Worm (Caenorhabditis elegans) whole organism, young adult: ENCODE results near the gene Y41D4A.7.

ENCODE experiments used
- B0019.2 ChIP-seq: fragments of 200-800 bp; sonication (Bioruptor generic); conservative IDR thresholded peaks from 2 replicates; pipeline ENCODE4 v1.3.6; 2022; ENCODE audit warnings: missing genetic modification reagents, missing genetic modification characterization, missing compliant biosample characterization
- B0336.3 ChIP-seq: fragments of 200-800 bp; sonication (Bioruptor generic); IDR thresholded peaks from 2 replicates; pipeline ENCODE4 v1.3.6; 2022; ENCODE audit warnings: missing genetic modification characterization, missing compliant biosample characterization
- C06A6.2 ChIP-seq: fragments of 200-800 bp; sonication (Bioruptor generic); conservative IDR thresholded peaks from 2 replicates; pipeline ENCODE4 v1.3.6; 2022; ENCODE audit warnings: missing genetic modification characterization, missing compliant biosample characterization
- F49E8.2 ChIP-seq: sonication (generic microtip); optimal IDR thresholded peaks from 3 replicates; lab custom pipeline; 2017; ENCODE audit warnings: missing genetic modification characterization, mild to moderate bottlenecking, missing compliant biosample characterization, antibody characterized with exemption, moderate library complexity; ENCODE audit not compliant: insufficient read depth
- F52B5.7 ChIP-seq: sonication (generic microtip); optimal IDR thresholded peaks from 2 replicates; lab custom pipeline; 2016; ENCODE audit warnings: mild to moderate bottlenecking, missing genetic modification characterization, missing compliant biosample characterization
- F57C9.4 ChIP-seq: sonication (generic microtip); optimal IDR thresholded peaks from 2 replicates; lab custom pipeline; 2017; ENCODE audit warnings: mild to moderate bottlenecking, missing genetic modification characterization, missing compliant biosample characterization
- K12H6.12 ChIP-seq: fragments of 200-800 bp; sonication (Bioruptor generic); optimal IDR thresholded peaks from 2 replicates; lab custom pipeline; 2018; ENCODE audit warnings: mild to moderate bottlenecking, missing genetic modification characterization, missing compliant biosample characterization
- T07F8.4 ChIP-seq: sonication (generic microtip); optimal IDR thresholded peaks from 2 replicates; lab custom pipeline; 2016; ENCODE audit warnings: mild to moderate bottlenecking, missing genetic modification characterization, moderate library complexity, missing compliant biosample characterization
- Y79H2A.3 ChIP-seq: fragments of 200-800 bp; sonication (Bioruptor generic); conservative IDR thresholded peaks from 2 replicates; pipeline ENCODE4 v1.3.6; 2022; ENCODE audit warnings: missing genetic modification reagents, missing genetic modification characterization, missing compliant biosample characterization
- Y95B8A.8 ChIP-seq: fragments of 200-800 bp; sonication (Bioruptor generic); IDR thresholded peaks from 2 replicates; pipeline ENCODE4 v1.3.6; 2022; ENCODE audit warnings: missing genetic modification reagents, missing genetic modification characterization, missing compliant biosample characterization
- aptf-2 ChIP-seq: fragments of 200-800 bp; sonication (Bioruptor generic); conservative IDR thresholded peaks from 2 replicates; pipeline ENCODE4 v1.3.6; 2022; ENCODE audit warnings: missing genetic modification reagents, missing genetic modification characterization, missing compliant biosample characterization
- athp-1 ChIP-seq: sonication (generic microtip); optimal IDR thresholded peaks from 2 replicates; lab custom pipeline; 2017; ENCODE audit warnings: mild to moderate bottlenecking, missing genetic modification characterization, missing compliant biosample characterization
- bed-1 ChIP-seq: fragments of 200-800 bp; sonication (Bioruptor generic); IDR thresholded peaks from 2 replicates; pipeline ENCODE4 v1.3.6; 2022; ENCODE audit warnings: missing genetic modification reagents, missing genetic modification characterization, missing compliant biosample characterization
- bed-2 ChIP-seq: fragments of 200-800 bp; sonication (Bioruptor generic); IDR thresholded peaks from 2 replicates; pipeline ENCODE4 v1.3.6; 2022; ENCODE audit warnings: missing genetic modification reagents, missing genetic modification characterization, missing compliant biosample characterization
- cebp-1 ChIP-seq, 2 experiments: fragments of 200-800 bp in 1 of 2; sonication (Bioruptor generic) in 1 of 2; sonication (generic microtip) in 1 of 2; IDR thresholded peaks in 1 of 2; optimal IDR thresholded peaks in 1 of 2; 2 replicates each; pipeline versions ENCODE4 v1.3.6 to Lab custom; 2017 to 2022; ENCODE audit warnings: missing compliant biosample characterization in 2 of 2, missing genetic modification characterization in 2 of 2, mild to moderate bottlenecking in 1 of 2, missing genetic modification reagents in 1 of 2, moderate library complexity in 1 of 2
- cebp-2 ChIP-seq: fragments of 200-800 bp; sonication (Bioruptor generic); IDR thresholded peaks from 2 replicates; pipeline ENCODE4 v1.3.6; 2022; ENCODE audit warnings: missing genetic modification characterization, missing compliant biosample characterization
- ceh-27 ChIP-seq: fragments of 200-800 bp; sonication (Bioruptor generic); optimal IDR thresholded peaks from 2 replicates; lab custom pipeline; 2018; ENCODE audit warnings: mild to moderate bottlenecking, missing genetic modification characterization, moderate library complexity, missing compliant biosample characterization
- ceh-79 ChIP-seq: sonication (generic microtip); optimal IDR thresholded peaks from 2 replicates; lab custom pipeline; 2017; ENCODE audit warnings: mild to moderate bottlenecking, missing genetic modification characterization, missing compliant biosample characterization
- dox-1 ChIP-seq: fragments of 200-800 bp; sonication (Bioruptor generic); IDR thresholded peaks from 2 replicates; pipeline ENCODE4 v1.3.6; 2022; ENCODE audit warnings: missing genetic modification reagents, missing genetic modification characterization, missing compliant biosample characterization
- dpff-1 ChIP-seq: sonication (generic microtip); optimal IDR thresholded peaks from 2 replicates; lab custom pipeline; 2017; ENCODE audit warnings: mild to moderate bottlenecking, missing genetic modification characterization, missing compliant biosample characterization
- dpl-1 ChIP-seq: fragments of 150-350 bp; optimal IDR thresholded peaks from 2 replicates; lab custom pipeline; 2014; ENCODE audit warnings: missing biosample characterization, missing genetic modification reagents, missing genetic modification characterization
- egrh-3 ChIP-seq: fragments of 200-800 bp; sonication (Bioruptor generic); IDR thresholded peaks from 2 replicates; pipeline ENCODE4 v1.3.6; 2022; ENCODE audit warnings: missing genetic modification reagents, missing genetic modification characterization, missing compliant biosample characterization
- ets-4 ChIP-seq: fragments of 200-800 bp; sonication (Bioruptor generic); optimal IDR thresholded peaks from 2 replicates; lab custom pipeline; 2018; ENCODE audit warnings: mild to moderate bottlenecking, missing genetic modification characterization, missing compliant biosample characterization
- fkh-3 ChIP-seq: sonication (generic microtip); optimal IDR thresholded peaks from 2 replicates; lab custom pipeline; 2016; ENCODE audit warnings: mild to moderate bottlenecking, missing genetic modification characterization, missing compliant biosample characterization
- him-1 ChIP-seq: sonication (generic microtip); optimal IDR thresholded peaks from 2 replicates; lab custom pipeline; 2016; ENCODE audit warnings: missing genotype, missing genetic modification reagents, missing genetic modification characterization, missing compliant biosample characterization
- hlh-12 ChIP-seq: sonication (generic microtip); optimal IDR thresholded peaks from 2 replicates; lab custom pipeline; 2016; ENCODE audit warnings: missing genetic modification characterization, missing compliant biosample characterization
- hlh-26 ChIP-seq: fragments of 200-800 bp; sonication (Bioruptor generic); conservative IDR thresholded peaks from 2 replicates; pipeline ENCODE4 v1.3.6; 2022; ENCODE audit warnings: missing genetic modification reagents, missing genetic modification characterization, missing compliant biosample characterization
- hmg-20 ChIP-seq: fragments of 200-800 bp; sonication (Bioruptor generic); IDR thresholded peaks from 2 replicates; pipeline ENCODE4 v1.3.6; 2022; ENCODE audit warnings: missing genetic modification reagents, missing genetic modification characterization, missing compliant biosample characterization
- lsl-1 ChIP-seq: fragments of 200-800 bp; sonication (Bioruptor generic); optimal IDR thresholded peaks from 2 replicates; lab custom pipeline; 2018; ENCODE audit warnings: mild to moderate bottlenecking, missing genetic modification characterization, moderate library complexity, missing compliant biosample characterization
- madf-6 ChIP-seq: fragments of 200-800 bp; sonication (Bioruptor generic); IDR thresholded peaks from 2 replicates; pipeline ENCODE4 v1.3.6; 2022; ENCODE audit warnings: missing genetic modification reagents, missing genetic modification characterization, missing compliant biosample characterization
- madf-8 ChIP-seq: fragments of 200-800 bp; sonication (Bioruptor generic); conservative IDR thresholded peaks from 2 replicates; pipeline ENCODE4 v1.3.6; 2022; ENCODE audit warnings: missing genetic modification reagents, missing genetic modification characterization, missing compliant biosample characterization
- mcd-1 ChIP-seq: fragments of 200-800 bp; sonication (Bioruptor generic); IDR thresholded peaks from 2 replicates; pipeline ENCODE4 v1.3.6; 2022; ENCODE audit warnings: missing genetic modification reagents, missing genetic modification characterization, missing compliant biosample characterization
- rec-8 ChIP-seq, 2 experiments: sonication (generic microtip); optimal IDR thresholded peaks; 2 replicates each; lab custom pipeline; 2016; ENCODE audit warnings: mild to moderate bottlenecking in 2 of 2, missing genetic modification characterization in 2 of 2, missing genetic modification reagents in 2 of 2, missing genotype in 2 of 2, missing biosample characterization in 1 of 2, missing compliant biosample characterization in 1 of 2, moderate library complexity in 1 of 2
- repo-1 ChIP-seq: sonication (generic microtip); optimal IDR thresholded peaks from 2 replicates; lab custom pipeline; 2017; ENCODE audit warnings: mild to moderate bottlenecking, missing genetic modification characterization, missing compliant biosample characterization
- sea-2 ChIP-seq: fragments of 200-800 bp; sonication (Bioruptor generic); IDR thresholded peaks from 2 replicates; pipeline ENCODE4 v1.3.6; 2022; ENCODE audit warnings: missing genetic modification characterization, missing compliant biosample characterization
- snpc-1.3 ChIP-seq: sonication (generic microtip); optimal IDR thresholded peaks from 2 replicates; lab custom pipeline; 2017; ENCODE audit warnings: missing genetic modification characterization, mild to moderate bottlenecking, missing compliant biosample characterization, antibody characterized with exemption, moderate library complexity, missing genotype, missing genetic modification reagents; ENCODE audit not compliant: insufficient read depth
- somi-1 ChIP-seq: fragments of 200-800 bp; sonication (Bioruptor generic); optimal IDR thresholded peaks from 2 replicates; lab custom pipeline; 2018; ENCODE audit warnings: mild to moderate bottlenecking, missing genetic modification characterization, missing compliant biosample characterization
- unc-62 ChIP-seq: fragments of 150-350 bp; optimal IDR thresholded peaks from 2 replicates; lab custom pipeline; 2014; ENCODE audit warnings: missing biosample characterization, missing genetic modification reagents, missing genetic modification characterization
- zfh-2 ChIP-seq: fragments of 200-800 bp; sonication (Bioruptor generic); conservative IDR thresholded peaks from 2 replicates; pipeline ENCODE4 v1.3.6; 2022; ENCODE audit warnings: missing genetic modification reagents, missing genetic modification characterization, missing compliant biosample characterization
- ztf-18 ChIP-seq: sonication (generic microtip); optimal IDR thresholded peaks from 2 replicates; lab custom pipeline; 2016; ENCODE audit warnings: missing genotype, mild to moderate bottlenecking, missing genetic modification characterization, missing compliant biosample characterization
- ztf-25 ChIP-seq: fragments of 200-800 bp; sonication (Bioruptor generic); IDR thresholded peaks from 2 replicates; pipeline ENCODE4 v1.3.6; 2022; ENCODE audit warnings: missing genetic modification reagents, missing genetic modification characterization, missing compliant biosample characterization
- ztf-26 ChIP-seq: sonication (generic microtip); optimal IDR thresholded peaks from 2 replicates; lab custom pipeline; 2017; ENCODE audit warnings: missing genetic modification characterization, missing compliant biosample characterization
- ztf-6 ChIP-seq: fragments of 200-800 bp; sonication (Bioruptor generic); IDR thresholded peaks from 2 replicates; pipeline ENCODE4 v1.3.6; 2022; ENCODE audit warnings: missing genetic modification reagents, missing genetic modification characterization, missing compliant biosample characterization

The Y41D4A.7 gene

ce11 chrIV:1758595-1758994 lies 2.8 kb downstream of the Y41D4A.7 start:
- TF ChIP-seq ets-4 (GFP tag; lab: Kevin White, UChicago) (no peak), ceh-79 (tag; lab: Kevin White, UChicago) (no peak), ztf-6 (GFP tag; lab: Robert Waterston, UW) (no peak), mcd-1 (GFP tag; lab: Robert Waterston, UW) (no peak), hmg-20 (GFP tag; lab: Robert Waterston, UW) (no peak), dox-1 (GFP tag; lab: Robert Waterston, UW) (no peak), bed-1 (GFP tag; lab: Robert Waterston, UW) (no peak), Y95B8A.8 (GFP tag; lab: Robert Waterston, UW) (no peak)

DNA sequence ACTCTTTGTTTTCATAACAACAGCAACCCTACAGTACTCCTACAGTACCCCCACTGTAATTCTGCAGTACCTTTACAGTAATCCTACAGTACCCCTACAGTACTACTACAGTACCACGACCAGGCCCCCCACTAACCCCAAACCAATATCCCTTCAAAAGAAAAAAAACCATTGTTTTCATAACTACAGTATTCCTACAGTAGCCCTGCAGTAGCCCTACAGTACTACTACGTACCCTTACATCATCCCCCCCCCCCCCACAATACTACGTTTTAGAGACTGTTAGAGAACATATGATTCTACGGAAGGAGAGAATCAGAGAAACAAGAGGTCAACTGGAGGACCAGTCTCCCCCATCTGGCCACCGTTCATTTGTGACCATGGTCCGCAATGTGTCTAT lies 7.9 kb downstream of the Y41D4A.7 start, which contains the start of gene Y41D4A.3:
Gene Y41D4A.3, plus strand, starts transcription at position 301 of the 400 bp plus-strand sequence.
- TF ChIP-seq K12H6.12 (tag; lab: Kevin White, UChicago) (no peak), fkh-3 (tag; lab: Kevin White, UChicago) (no peak), F49E8.2 (tag; lab: Kevin White, UChicago) (no peak), C06A6.2 (no peak), ztf-26 (tag; lab: Kevin White, UChicago) (no peak), unc-62 (GFP tag; lab: Kevin White, UChicago) (no peak), T07F8.4 (tag; lab: Kevin White, UChicago) (no peak), ztf-18 (tag; lab: Kevin White, UChicago) (no peak), cebp-2 (GFP tag; lab: Robert Waterston, UW) (no peak), dpff-1 (tag; lab: Kevin White, UChicago) (no peak), sea-2 (no peak), madf-8 (GFP tag; lab: Robert Waterston, UW) (no peak)

ce11 chrIV:1752480-1752879 lies 8.9 kb downstream of the Y41D4A.7 start:
- no peak for TF ChIP-seq B0336.3 (GFP tag; lab: Robert Waterston, UW)
- TF ChIP-seq zfh-2 (GFP tag; lab: Robert Waterston, UW) = peak; percentile 71

DNA sequence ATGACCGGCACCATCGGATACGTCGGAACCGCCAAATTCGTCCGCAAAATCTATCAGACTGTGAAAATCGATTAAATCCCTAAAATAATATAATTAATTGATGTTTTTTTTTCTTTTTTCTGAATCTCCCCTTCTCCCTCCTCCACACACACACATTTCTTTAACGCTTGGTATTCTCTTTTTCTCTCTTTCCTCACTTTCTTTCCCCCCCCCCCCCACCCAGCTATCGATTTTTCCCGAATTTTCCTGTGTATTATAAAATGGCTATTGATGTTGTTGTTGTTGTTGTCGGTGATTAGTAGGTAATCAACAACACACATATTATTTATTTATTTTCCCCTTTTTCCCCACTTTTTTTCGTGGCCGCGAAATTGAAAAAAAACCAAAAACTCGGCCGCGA lies 10.1 kb downstream of the Y41D4A.7 start:
- TF ChIP-seq hlh-26 (GFP tag; lab: Robert Waterston, UW) (no peak), aptf-2 (GFP tag; lab: Robert Waterston, UW) (no peak), ztf-25 (no peak), lsl-1 (GFP tag; lab: Kevin White, UChicago) (no peak), snpc-1.3 (tag; lab: Kevin White, UChicago) (no peak), bed-2 (GFP tag; lab: Robert Waterston, UW) (no peak), F57C9.4 (tag; lab: Kevin White, UChicago) (no peak), C06A6.2 (no peak), athp-1 (tag; lab: Kevin White, UChicago) (no peak), hmg-20 (GFP tag; lab: Robert Waterston, UW) (no peak), somi-1 (no peak), repo-1 (tag; lab: Kevin White, UChicago) (no peak), ztf-26 (tag; lab: Kevin White, UChicago) (no peak), hlh-12 (tag; lab: Kevin White, UChicago) (no peak), rec-8 (tag; optimal IDR thresholded peaks at IDR 0.05; lab: Kevin White, UChicago) (no peak), F49E8.2 (tag; lab: Kevin White, UChicago) (no peak), cebp-1 (GFP tag; IDR thresholded peaks at IDR 0.05; lab: Robert Waterston, UW) (no peak), cebp-1 (tag; optimal IDR thresholded peaks at IDR 0.05; lab: Kevin White, UChicago) (peak; percentile 28), egrh-3 (peak; percentile 38; the same call in 1 of the 2 replicates), ztf-6 (GFP tag; lab: Robert Waterston, UW) (no peak), F52B5.7 (no peak), Y79H2A.3 (GFP tag; lab: Robert Waterston, UW) (no peak), dpff-1 (tag; lab: Kevin White, UChicago) (no peak), madf-6 (GFP tag; lab: Robert Waterston, UW) (peak; percentile 40; the same call in 1 of the 2 replicates), him-1 (tag; lab: Kevin White, UChicago) (no peak), dpl-1 (no peak), B0019.2 (GFP tag; lab: Robert Waterston, UW) (no peak), ceh-27 (GFP tag; lab: Kevin White, UChicago) (no peak)
